Fruit fly (Drosophila melanogaster) whole organism, embryonic: ENCODE measurements around the gene CG8326.

Source experiments
- Blimp-1 ChIP-seq: fragments of 200-800 bp; sonication (Bioruptor generic); optimal IDR thresholded peaks from 3 replicates; lab custom pipeline; 2018; ENCODE audit warnings: missing biosample characterization, missing genetic modification characterization, mild to moderate bottlenecking, moderate library complexity, missing genetic modification reagents
- BtbVII ChIP-seq: fragments of 200-800 bp; sonication (Bioruptor generic); optimal IDR thresholded peaks from 3 replicates; lab custom pipeline; 2017; ENCODE audit warnings: missing biosample characterization, mild to moderate bottlenecking, missing genetic modification characterization
- CG10267 ChIP-seq: fragments of 200-800 bp; sonication (Bioruptor generic); optimal IDR thresholded peaks from 2 replicates; lab custom pipeline; 2018; ENCODE audit warnings: missing biosample characterization, mild to moderate bottlenecking, missing genetic modification characterization, moderate library complexity
- CG10462 ChIP-seq: fragments of 200-800 bp; sonication (Bioruptor generic); optimal IDR thresholded peaks from 2 replicates; lab custom pipeline; 2016; ENCODE audit warnings: missing biosample characterization, missing genetic modification characterization
- CG11085 ChIP-seq: fragments of 200-800 bp; sonication (Bioruptor generic); IDR thresholded peaks from 2 replicates; pipeline ENCODE4 v1.3.6; 2022; ENCODE audit warnings: missing biosample characterization, missing genetic modification characterization
- CG11695 ChIP-seq: fragments of 200-800 bp; sonication (Bioruptor generic); IDR thresholded peaks from 3 replicates; pipeline ENCODE4 v1.3.6; 2022; ENCODE audit warnings: missing biosample characterization, missing genetic modification characterization
- CG12236 ChIP-seq: fragments of 200-800 bp; sonication (Bioruptor generic); optimal IDR thresholded peaks from 2 replicates; lab custom pipeline; 2016; ENCODE audit warnings: missing biosample characterization, missing genetic modification characterization
- CG12942 ChIP-seq: fragments of 200-800 bp; sonication (Bioruptor generic); optimal IDR thresholded peaks from 3 replicates; lab custom pipeline; 2016; ENCODE audit warnings: missing biosample characterization, missing genetic modification characterization
- CG13624 ChIP-seq: fragments of 200-800 bp; sonication (Bioruptor generic); optimal IDR thresholded peaks from 2 replicates; lab custom pipeline; 2016; ENCODE audit warnings: missing biosample characterization, missing genetic modification characterization
- CG13894 ChIP-seq: fragments of 200-800 bp; sonication (Bioruptor generic); optimal IDR thresholded peaks from 3 replicates; lab custom pipeline; 2018; ENCODE audit warnings: missing biosample characterization, mild to moderate bottlenecking, missing genetic modification characterization, moderate library complexity
- CG1529 ChIP-seq: fragments of 200-800 bp; sonication (Bioruptor generic); optimal IDR thresholded peaks from 3 replicates; lab custom pipeline; 2018; ENCODE audit warnings: missing biosample characterization, missing genetic modification characterization
- CG18262 ChIP-seq: fragments of 200-800 bp; optimal IDR thresholded peaks from 3 replicates; lab custom pipeline; 2019; ENCODE audit warnings: missing biosample characterization, mild to moderate bottlenecking, missing genetic modification characterization, moderate library complexity
- CG2120 ChIP-seq: fragments of 200-800 bp; sonication (Bioruptor generic); optimal IDR thresholded peaks from 3 replicates; lab custom pipeline; 2016; ENCODE audit warnings: missing biosample characterization, missing genetic modification characterization
- CG30020 ChIP-seq: fragments of 200-800 bp; optimal IDR thresholded peaks from 2 replicates; lab custom pipeline; 2019; ENCODE audit warnings: missing biosample characterization, mild to moderate bottlenecking, missing genetic modification characterization, moderate library complexity
- CG31224 ChIP-seq: fragments of 200-800 bp; sonication (Bioruptor generic); IDR thresholded peaks from 2 replicates; pipeline ENCODE4 v1.3.6; 2022; ENCODE audit warnings: missing biosample characterization, missing genetic modification characterization
- CG32532 ChIP-seq: fragments of 200-800 bp; sonication (Bioruptor generic); IDR thresholded peaks from 2 replicates; pipeline ENCODE4 v1.3.6; 2022; ENCODE audit warnings: missing biosample characterization, missing genetic modification characterization
- CG42726 ChIP-seq: fragments of 200-800 bp; sonication (Bioruptor generic); IDR thresholded peaks from 2 replicates; pipeline ENCODE4 v1.3.6; 2022; ENCODE audit warnings: missing biosample characterization, missing genetic modification characterization; ENCODE audit not compliant: partially characterized antibody
- CG4820 ChIP-seq: fragments of 200-800 bp; sonication (Bioruptor generic); optimal IDR thresholded peaks from 3 replicates; lab custom pipeline; 2016; ENCODE audit warnings: missing biosample characterization, missing genetic modification characterization
- CG7271 ChIP-seq: fragments of 200-800 bp; sonication (Bioruptor generic); optimal IDR thresholded peaks from 2 replicates; lab custom pipeline; 2018; ENCODE audit warnings: missing biosample characterization, mild to moderate bottlenecking, missing genetic modification characterization, moderate library complexity
- CG8089 ChIP-seq: fragments of 200-800 bp; sonication (Bioruptor generic); optimal IDR thresholded peaks from 3 replicates; lab custom pipeline; 2016; ENCODE audit warnings: missing biosample characterization, missing genetic modification characterization
- CG8290 ChIP-seq, 3 experiments: fragments of 200-800 bp; sonication (Bioruptor generic); optimal IDR thresholded peaks; 2 replicates each; lab custom pipeline; 2016 to 2019; ENCODE audit warnings: missing biosample characterization in 3 of 3, missing genetic modification characterization in 3 of 3, mild to moderate bottlenecking in 2 of 3, moderate library complexity in 1 of 3
- CoRest ChIP-seq: fragments of 200-800 bp; sonication (Bioruptor generic); optimal IDR thresholded peaks from 3 replicates; lab custom pipeline; 2018; ENCODE audit warnings: missing biosample characterization, mild to moderate bottlenecking, missing genetic modification characterization, moderate library complexity
- CrebB ChIP-seq: fragments of 200-800 bp; sonication (Bioruptor generic); optimal IDR thresholded peaks from 3 replicates; lab custom pipeline; 2018; ENCODE audit warnings: missing biosample characterization, mild to moderate bottlenecking, missing genetic modification characterization
- Dfd ChIP-seq, 2 experiments: fragments of >200 bp; optimal IDR thresholded peaks; 2 replicates each; lab custom pipeline; 2017; ENCODE audit warnings: missing biosample characterization in 2 of 2, missing genetic modification characterization in 2 of 2
- Elba2 ChIP-seq: fragments of 200-800 bp; sonication (Bioruptor generic); optimal IDR thresholded peaks from 3 replicates; lab custom pipeline; 2016; ENCODE audit warnings: missing biosample characterization, missing genetic modification characterization
- HLH54F ChIP-seq: fragments of 200-800 bp; sonication (Bioruptor generic); optimal IDR thresholded peaks from 3 replicates; lab custom pipeline; 2016; ENCODE audit warnings: missing biosample characterization, missing genetic modification characterization
- Hey ChIP-seq: fragments of 200-800 bp; sonication (Bioruptor generic); optimal IDR thresholded peaks from 3 replicates; lab custom pipeline; 2018; ENCODE audit warnings: missing biosample characterization, mild to moderate bottlenecking, missing genetic modification characterization
- Hr78 ChIP-seq, 2 experiments: fragments of 200-800 bp in 1 of 2; fragments of >200 bp in 1 of 2; sonication (Bioruptor generic) in 1 of 2; optimal IDR thresholded peaks; 2 replicates each; lab custom pipeline; 2017 to 2019; ENCODE audit warnings: missing biosample characterization in 2 of 2, missing genetic modification characterization in 2 of 2, mild to moderate bottlenecking in 1 of 2, moderate library complexity in 1 of 2
- Med ChIP-seq: fragments of 200-800 bp; sonication (Bioruptor generic); peaks from one replicate; lab custom pipeline; 2016; ENCODE audit warnings: missing biosample characterization, missing genetic modification characterization, mild to moderate bottlenecking, inconsistent platforms, moderate library complexity
- Meics ChIP-seq: fragments of 200-800 bp; sonication (Bioruptor generic); optimal IDR thresholded peaks from 2 replicates; lab custom pipeline; 2017; ENCODE audit warnings: missing biosample characterization, mild to moderate bottlenecking, missing genetic modification characterization
- Myb ChIP-seq: fragments of 200-800 bp; sonication (Bioruptor generic); optimal IDR thresholded peaks from 2 replicates; lab custom pipeline; 2016; ENCODE audit warnings: missing biosample characterization, missing genetic modification characterization
- Oli ChIP-seq: fragments of 200-800 bp; sonication (Bioruptor generic); optimal IDR thresholded peaks from 2 replicates; lab custom pipeline; 2018; ENCODE audit warnings: missing biosample characterization, mild to moderate bottlenecking, missing genetic modification characterization, moderate library complexity
- Trl ChIP-seq, 3 experiments: fragments of >200 bp in 2 of 3; fragments of 200-800 bp in 1 of 3; sonication (Bioruptor generic) in 1 of 3; optimal IDR thresholded peaks; 2 replicates in 1 of 3; 3 replicates in 2 of 3; lab custom pipeline; 2016 to 2017; ENCODE audit warnings: missing biosample characterization in 1 of 3, missing genetic modification characterization in 1 of 3
- cato ChIP-seq: fragments of 200-800 bp; sonication (Bioruptor generic); optimal IDR thresholded peaks from 2 replicates; lab custom pipeline; 2016; ENCODE audit warnings: missing biosample characterization, missing genetic modification characterization, borderline replicate concordance
- caup ChIP-seq: fragments of 200-800 bp; sonication (Bioruptor generic); optimal IDR thresholded peaks from 3 replicates; lab custom pipeline; 2017; ENCODE audit warnings: missing biosample characterization, mild to moderate bottlenecking, missing genetic modification characterization, moderate library complexity; ENCODE audit not compliant: severe bottlenecking
- crp ChIP-seq, 2 experiments: fragments of 200-800 bp; sonication (Bioruptor generic); optimal IDR thresholded peaks; 2 replicates in 1 of 2; 3 replicates in 1 of 2; lab custom pipeline; 2017; ENCODE audit warnings: missing biosample characterization in 2 of 2, missing genetic modification characterization in 2 of 2, mild to moderate bottlenecking in 1 of 2, moderate library complexity in 1 of 2
- ftz-f1 ChIP-seq: fragments of 200-800 bp; sonication (Bioruptor generic); optimal IDR thresholded peaks from 2 replicates; lab custom pipeline; 2016; ENCODE audit warnings: missing biosample characterization, missing genetic modification characterization
- gce ChIP-seq: fragments of 200-800 bp; sonication (Bioruptor generic); IDR thresholded peaks from 3 replicates; pipeline ENCODE4 v1.3.6; 2022; ENCODE audit warnings: missing biosample characterization, missing genetic modification characterization
- klu ChIP-seq: fragments of 200-800 bp; sonication (Bioruptor generic); IDR thresholded peaks from 2 replicates; pipeline ENCODE4 v1.3.6; 2022; ENCODE audit warnings: missing biosample characterization, missing genetic modification characterization
- nmo ChIP-seq: fragments of 200-800 bp; sonication (Bioruptor generic); optimal IDR thresholded peaks from 2 replicates; lab custom pipeline; 2018; ENCODE audit warnings: missing biosample characterization, mild to moderate bottlenecking, missing genetic modification characterization, moderate library complexity
- p53 ChIP-seq: fragments of 200-800 bp; sonication (Bioruptor generic); optimal IDR thresholded peaks from 2 replicates; lab custom pipeline; 2016; ENCODE audit warnings: missing biosample characterization, missing genetic modification characterization
- phol ChIP-seq: fragments of 200-800 bp; sonication (Bioruptor generic); optimal IDR thresholded peaks from 3 replicates; lab custom pipeline; 2018; ENCODE audit warnings: missing biosample characterization, mild to moderate bottlenecking, missing genetic modification characterization, moderate library complexity
- run ChIP-seq: fragments of 200-800 bp; sonication (Bioruptor generic); optimal IDR thresholded peaks from 3 replicates; lab custom pipeline; 2018; ENCODE audit warnings: missing biosample characterization, mild to moderate bottlenecking, missing genetic modification characterization
- so ChIP-seq: fragments of 200-800 bp; sonication (Bioruptor generic); IDR thresholded peaks from 3 replicates; pipeline ENCODE4 v1.3.6; 2022; ENCODE audit warnings: missing biosample characterization, missing genetic modification characterization
- tgo ChIP-seq: fragments of 200-800 bp; sonication (Bioruptor generic); IDR thresholded peaks from 3 replicates; pipeline ENCODE4 v1.3.6; 2022; ENCODE audit warnings: missing biosample characterization, missing genetic modification characterization
- tio ChIP-seq: fragments of 200-800 bp; sonication (Bioruptor generic); optimal IDR thresholded peaks from 2 replicates; lab custom pipeline; 2017; ENCODE audit warnings: missing biosample characterization, missing genetic modification characterization, inconsistent platforms
- vnd ChIP-seq: fragments of 200-800 bp; sonication (Bioruptor generic); IDR thresholded peaks from 3 replicates; pipeline ENCODE4 v1.3.6; 2022; ENCODE audit warnings: missing biosample characterization, missing genetic modification characterization; ENCODE audit not compliant: partially characterized antibody
- wek ChIP-seq: fragments of 200-800 bp; sonication (Bioruptor generic); optimal IDR thresholded peaks from 3 replicates; lab custom pipeline; 2018; ENCODE audit warnings: missing biosample characterization, mild to moderate bottlenecking, missing genetic modification characterization, moderate library complexity

CG8326 gene

DNA sequence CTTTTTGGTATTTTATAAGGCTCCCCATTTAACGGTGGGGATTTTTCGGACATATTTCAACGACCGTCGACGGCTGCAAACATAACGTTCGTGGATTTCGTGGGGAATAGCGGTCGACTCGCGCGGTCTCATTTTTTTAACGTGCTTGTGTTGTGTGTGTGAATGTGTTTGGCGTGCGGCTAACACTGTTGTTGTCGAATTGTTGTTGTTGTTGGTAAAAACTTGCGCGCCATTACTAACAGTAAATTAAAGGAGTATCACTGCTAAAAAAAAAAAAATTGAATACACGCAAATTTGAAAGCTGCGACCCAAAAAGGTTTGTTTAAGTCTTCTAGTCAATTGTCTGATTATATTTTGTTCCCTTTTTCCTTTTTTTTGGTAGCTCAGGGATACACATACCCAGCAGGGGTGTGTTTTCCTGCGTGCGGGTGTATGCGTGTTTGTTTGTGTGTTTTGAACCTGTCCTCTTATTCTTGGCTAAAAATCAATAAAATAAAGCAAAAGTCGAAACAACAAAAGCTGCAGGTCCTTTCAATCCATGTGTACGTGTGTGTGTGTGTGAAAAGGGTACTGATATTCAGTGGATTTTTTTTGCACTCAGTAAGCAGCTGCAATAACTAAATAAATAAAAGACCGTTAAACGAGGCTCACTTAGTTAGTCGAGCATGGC lies 49.4 kb downstream of the CG8326 start, which contains the start of gene CG12991 (continued):
- TF ChIP-seq CG8089 (GFP tag; lab: Kevin White, UChicago) = no peak
- peak; percentile 81 for TF ChIP-seq CG11695 (GFP tag; lab: Robert Waterston, UW)
- no peak for TF ChIP-seq Meics (GFP tag; lab: Kevin White, UChicago)
- TF ChIP-seq CG13624 = no peak
- TF ChIP-seq CG8290 (GFP tag; optimal IDR thresholded peaks at IDR 0.05; lab: Kevin White, UChicago) = no peak
- peak in 1 of 2 experiments; percentile 50 for TF ChIP-seq CG8290 (tag; optimal IDR thresholded peaks at IDR 0.05; lab: Kevin White, UChicago)
- no peak for TF ChIP-seq CoRest (tag; lab: Kevin White, UChicago)
- 0 out of 2 replicates have a peak, but pooled peaks have one; percentile 31 for TF ChIP-seq CG42726 (GFP tag; lab: Robert Waterston, UW)
- no peak for TF ChIP-seq CG18262
- TF ChIP-seq wek (GFP tag; lab: Kevin White, UChicago) = no peak
- TF ChIP-seq klu (GFP tag; lab: Robert Waterston, UW) = no peak
- TF ChIP-seq gce = no peak
- TF ChIP-seq CG30020 (tag; lab: Kevin White, UChicago) = no peak
- TF ChIP-seq Hr78 (GFP tag; optimal IDR thresholded peaks at IDR 0.05; lab: Kevin White, UChicago) = no peak
- no peak for TF ChIP-seq Hey (tag; lab: Kevin White, UChicago)
- TF ChIP-seq p53 (GFP tag; lab: Kevin White, UChicago) = no peak
- no peak for TF ChIP-seq CG31224 (GFP tag; lab: Robert Waterston, UW)
- no peak for TF ChIP-seq nmo (GFP tag; lab: Kevin White, UChicago)
- no peak for TF ChIP-seq tio (GFP tag; lab: Kevin White, UChicago)
- TF ChIP-seq Elba2 = no peak
- no peak for TF ChIP-seq run
- TF ChIP-seq Dfd (GFP tag; optimal IDR thresholded peaks at IDR 0.05; lab: Kevin White, UChicago) = no peak
- TF ChIP-seq Oli (tag; lab: Kevin White, UChicago) = no peak
- TF ChIP-seq cato (GFP tag; lab: Kevin White, UChicago) = no peak
- peak; percentile 24 for TF ChIP-seq CG2120
- TF ChIP-seq CG12942 = no peak
- no peak for TF ChIP-seq HLH54F
- TF ChIP-seq crp (GFP tag; optimal IDR thresholded peaks at IDR 0.05; lab: Kevin White, UChicago) = no peak
- TF ChIP-seq BtbVII (GFP tag; lab: Kevin White, UChicago) = no peak
- no peak for TF ChIP-seq CG10462 (GFP tag; lab: Kevin White, UChicago)
- no peak for TF ChIP-seq CG11085 (GFP tag; lab: Robert Waterston, UW)
- peak; percentile 59 for TF ChIP-seq Med (GFP tag; lab: Kevin White, UChicago)
- no peak for TF ChIP-seq CG1529
- no peak for TF ChIP-seq phol
- no peak for TF ChIP-seq CrebB (tag; lab: Kevin White, UChicago)
- no peak for TF ChIP-seq CG7271 (tag; lab: Kevin White, UChicago)
- TF ChIP-seq caup (GFP tag; lab: Kevin White, UChicago) = no peak
- no peak for TF ChIP-seq vnd (GFP tag; lab: Robert Waterston, UW)
- TF ChIP-seq CG32532 (GFP tag; lab: Robert Waterston, UW) = peak; percentile 52; the same call in 1 of the 2 replicates
- no peak for TF ChIP-seq so
- no peak for TF ChIP-seq CG10267 (tag; lab: Kevin White, UChicago)
- TF ChIP-seq Blimp-1 (GFP tag; lab: Kevin White, UChicago) = no peak
- no peak for TF ChIP-seq Trl (optimal IDR thresholded peaks at IDR 0.05; lab: Kevin White, UChicago)
- no peak for TF ChIP-seq Trl (GFP tag; optimal IDR thresholded peaks at IDR 0.05; lab: Kevin White, UChicago)
- no peak for TF ChIP-seq CG4820 (GFP tag; lab: Kevin White, UChicago)
- TF ChIP-seq CG13894 = no peak
- no peak for TF ChIP-seq tgo (GFP tag; lab: Robert Waterston, UW)
- TF ChIP-seq ftz-f1 (GFP tag; lab: Kevin White, UChicago) = no peak
- TF ChIP-seq CG12236 (GFP tag; lab: Kevin White, UChicago) = no peak
- no peak for TF ChIP-seq Myb (GFP tag; lab: Kevin White, UChicago)
- TF ChIP-seq, all 482 proteins: peak for 58
